Worm (Caenorhabditis elegans) whole organism, L1 larva: ENCODE measurements around the gene C30G7.3.

Source experiments
- C34B4.2 ChIP-seq: sonication (generic microtip); optimal IDR thresholded peaks from 2 replicates; lab custom pipeline; 2017; ENCODE audit warnings: mild to moderate bottlenecking, missing genetic modification characterization, missing compliant biosample characterization
- Y116A8C.19 ChIP-seq: sonication (generic microtip); optimal IDR thresholded peaks from 2 replicates; lab custom pipeline; 2016; ENCODE audit warnings: missing compliant biosample characterization, missing genetic modification characterization, borderline replicate concordance
- aha-1 ChIP-seq: fragments of 150-350 bp; optimal IDR thresholded peaks from 2 replicates; lab custom pipeline; 2014; ENCODE audit warnings: missing biosample characterization, missing genetic modification characterization
- ceh-8 ChIP-seq: fragments of 200-800 bp; sonication (Bioruptor generic); optimal IDR thresholded peaks from 2 replicates; lab custom pipeline; 2018; ENCODE audit warnings: mild to moderate bottlenecking, missing genetic modification characterization, moderate library complexity, missing compliant biosample characterization
- ceh-82 ChIP-seq, 3 experiments: fragments of 150-350 bp in 1 of 3; sonication (generic microtip) in 2 of 3; optimal IDR thresholded peaks; 2 replicates each; lab custom pipeline; 2014 to 2017; ENCODE audit warnings: missing biosample characterization in 3 of 3, missing genetic modification characterization in 3 of 3
- ces-1 ChIP-seq: fragments of 150-350 bp; optimal IDR thresholded peaks from 2 replicates; lab custom pipeline; 2014; ENCODE audit warnings: missing biosample characterization, missing genetic modification reagents, missing genetic modification characterization
- dpl-1 ChIP-seq, 3 experiments: fragments of 150-350 bp in 2 of 3; sonication (generic microtip) in 1 of 3; optimal IDR thresholded peaks; 2 replicates each; lab custom pipeline; 2014 to 2017; ENCODE audit warnings: missing biosample characterization in 3 of 3, missing genetic modification characterization in 3 of 3, missing genetic modification reagents in 3 of 3
- efl-1 ChIP-seq, 4 experiments: fragments of 150-350 bp; optimal IDR thresholded peaks in 3 of 4; peaks in 1 of 4; 1 replicate in 1 of 4; 2 replicates in 3 of 4; lab custom pipeline; 2014; ENCODE audit warnings: missing biosample characterization in 2 of 4, missing genetic modification characterization in 2 of 4, missing genetic modification reagents in 2 of 4
- efl-3 ChIP-seq: fragments of 200-800 bp; sonication (Bioruptor generic); optimal IDR thresholded peaks from 2 replicates; lab custom pipeline; 2018; ENCODE audit warnings: mild to moderate bottlenecking, missing genetic modification characterization, missing compliant biosample characterization
- egl-13 ChIP-seq: sonication (generic microtip); optimal IDR thresholded peaks from 2 replicates; lab custom pipeline; 2016; ENCODE audit warnings: missing genotype, missing genetic modification reagents, missing genetic modification characterization, missing compliant biosample characterization
- ets-5 ChIP-seq: fragments of 200-800 bp; sonication (Bioruptor generic); IDR thresholded peaks from 2 replicates; pipeline ENCODE4 v1.3.6; 2022; ENCODE audit warnings: missing genetic modification characterization, missing compliant biosample characterization
- fkh-4 ChIP-seq: sonication (generic microtip); optimal IDR thresholded peaks from 2 replicates; lab custom pipeline; 2016; ENCODE audit warnings: missing compliant biosample characterization, missing genetic modification characterization, borderline replicate concordance
- grh-1 ChIP-seq: fragments of 200-800 bp; sonication (Bioruptor generic); IDR thresholded peaks from 2 replicates; pipeline ENCODE4 v1.3.6; 2022; ENCODE audit warnings: missing genetic modification reagents, missing genetic modification characterization, missing compliant biosample characterization
- hpl-2 ChIP-seq: fragments of 150-350 bp; optimal IDR thresholded peaks from 2 replicates; lab custom pipeline; 2014; ENCODE audit warnings: missing biosample characterization, missing genetic modification reagents, missing genetic modification characterization
- isw-1 ChIP-seq: fragments of 200-800 bp; sonication (Bioruptor generic); IDR thresholded peaks from 2 replicates; pipeline ENCODE4 v1.3.6; 2022; ENCODE audit warnings: missing genetic modification characterization, missing compliant biosample characterization
- jun-1 ChIP-seq: fragments of 150-350 bp; optimal IDR thresholded peaks from 2 replicates; lab custom pipeline; 2014; ENCODE audit warnings: missing biosample characterization, missing genetic modification reagents, missing genetic modification characterization
- lin-13 ChIP-seq: fragments of 150-350 bp; optimal IDR thresholded peaks from 2 replicates; lab custom pipeline; 2014; ENCODE audit warnings: missing biosample characterization, missing genetic modification reagents, missing genetic modification characterization
- lin-14 ChIP-seq: fragments of 200-800 bp; sonication (Bioruptor generic); optimal IDR thresholded peaks from 2 replicates; lab custom pipeline; 2018; ENCODE audit warnings: mild to moderate bottlenecking, missing genetic modification characterization, moderate library complexity, missing compliant biosample characterization
- lin-35 ChIP-seq, 2 experiments: fragments of 150-350 bp; optimal IDR thresholded peaks; 2 replicates each; lab custom pipeline; 2014; ENCODE audit warnings: missing biosample characterization in 2 of 2, missing genetic modification characterization in 2 of 2, missing genetic modification reagents in 2 of 2
- lsy-2 ChIP-seq, 2 experiments: fragments of 150-350 bp; optimal IDR thresholded peaks; 2 replicates each; lab custom pipeline; 2014; ENCODE audit warnings: missing biosample characterization in 2 of 2, missing genetic modification characterization in 2 of 2
- mdl-1 ChIP-seq, 2 experiments: fragments of 150-350 bp; optimal IDR thresholded peaks; 2 replicates each; lab custom pipeline; 2014 to 2017; ENCODE audit warnings: missing biosample characterization in 2 of 2, missing genetic modification characterization in 2 of 2, inconsistent platforms in 1 of 2
- nhr-19 ChIP-seq: fragments of 200-800 bp; sonication (Bioruptor generic); conservative IDR thresholded peaks from 2 replicates; pipeline ENCODE4 v1.3.6; 2022; ENCODE audit warnings: missing genetic modification characterization, missing compliant biosample characterization
- nhr-237 ChIP-seq: fragments of 150-350 bp; optimal IDR thresholded peaks from 2 replicates; lab custom pipeline; 2014; ENCODE audit warnings: missing biosample characterization, missing genetic modification characterization
- nhr-71 ChIP-seq: sonication (generic microtip); optimal IDR thresholded peaks from 2 replicates; lab custom pipeline; 2016; ENCODE audit warnings: mild to moderate bottlenecking, missing genetic modification characterization, moderate library complexity, missing compliant biosample characterization
- nhr-85 ChIP-seq: sonication (generic microtip); peaks from one replicate; lab custom pipeline; 2016; ENCODE audit warnings: missing genetic modification characterization, inconsistent platforms, missing compliant biosample characterization
- pax-3 ChIP-seq: fragments of 200-800 bp; sonication (Bioruptor generic); optimal IDR thresholded peaks from 2 replicates; lab custom pipeline; 2018; ENCODE audit warnings: mild to moderate bottlenecking, missing genetic modification characterization, moderate library complexity, missing compliant biosample characterization
- snpc-4 ChIP-seq: fragments of 150-350 bp; optimal IDR thresholded peaks from 2 replicates; lab custom pipeline; 2014; ENCODE audit warnings: missing biosample characterization, missing genetic modification characterization
- snu-23 ChIP-seq: sonication (generic microtip); optimal IDR thresholded peaks from 2 replicates; lab custom pipeline; 2016; ENCODE audit warnings: missing genetic modification characterization, missing compliant biosample characterization
- unc-130 ChIP-seq: fragments of 150-350 bp; optimal IDR thresholded peaks from 2 replicates; lab custom pipeline; 2017; ENCODE audit warnings: missing biosample characterization, missing genetic modification characterization, inconsistent platforms
- unc-30 ChIP-seq: sonication (generic microtip); optimal IDR thresholded peaks from 2 replicates; lab custom pipeline; 2017; ENCODE audit warnings: missing biosample characterization, missing genetic modification characterization
- unc-86 ChIP-seq: sonication (generic microtip); optimal IDR thresholded peaks from 2 replicates; lab custom pipeline; 2016; ENCODE audit warnings: missing genetic modification characterization, missing compliant biosample characterization
- unc-98 ChIP-seq: fragments of 200-800 bp; sonication (Bioruptor generic); IDR thresholded peaks from 2 replicates; pipeline ENCODE4 v1.3.6; 2022; ENCODE audit warnings: missing genetic modification characterization, missing compliant biosample characterization

C30G7.3 gene

ce11 chrV:14945124-14945523 is 380 bp downstream of the C30G7.3 start:
- TF ChIP-seq efl-3 (GFP tag; lab: Kevin White, UChicago) (no peak), unc-98 (GFP tag; lab: Robert Waterston, UW) (no peak), nhr-237 (tag; lab: Kevin White, UChicago) (no peak), ceh-8 (GFP tag; lab: Kevin White, UChicago) (no peak), mdl-1 (tag; optimal IDR thresholded peaks at IDR 0.05; lab: Kevin White, UChicago) (no peak), unc-86 (tag; lab: Kevin White, UChicago) (no peak), hpl-2 (GFP tag; lab: Kevin White, UChicago) (no peak), fkh-4 (tag; lab: Kevin White, UChicago) (no peak)

ce11 chrV:14943774-14944173 is 1.7 kb downstream of the C30G7.3 start:
- TF ChIP-seq snpc-4 (tag; lab: Kevin White, UChicago): no peak
- TF ChIP-seq efl-1 (optimal IDR thresholded peaks at IDR 0.05; lab: Kevin White, UChicago): no peak
- peak in 1 of 2 experiments; percentile 7 for TF ChIP-seq efl-1 (GFP tag; optimal IDR thresholded peaks at IDR 0.05 in 1 of 2; lab: Kevin White, UChicago)

- TF ChIP-seq Y116A8C.19 (tag; lab: Kevin White, UChicago): no peak
- no peak for TF ChIP-seq egl-13 (tag; lab: Kevin White, UChicago)
- TF ChIP-seq isw-1: no peak
- TF ChIP-seq aha-1: no peak
- TF ChIP-seq ceh-82 (tag; optimal IDR thresholded peaks at IDR 0.05; lab: Kevin White, UChicago): no peak
- no peak for TF ChIP-seq nhr-71 (tag; lab: Kevin White, UChicago)
- no peak for TF ChIP-seq unc-130 (tag; lab: Kevin White, UChicago)
- no peak for TF ChIP-seq lsy-2 (tag; optimal IDR thresholded peaks at IDR 0.05; lab: Kevin White, UChicago)
- no peak for TF ChIP-seq lin-35 (GFP tag; optimal IDR thresholded peaks at IDR 0.05; lab: Kevin White, UChicago)
- TF ChIP-seq dpl-1 (GFP tag; optimal IDR thresholded peaks at IDR 0.05; lab: Kevin White, UChicago): no peak
- TF ChIP-seq snu-23 (GFP tag; lab: Kevin White, UChicago): no peak
- no peak for TF ChIP-seq nhr-85 (tag; lab: Kevin White, UChicago)
- TF ChIP-seq jun-1 (tag; lab: Kevin White, UChicago): no peak
Observed at ce11 chrV:14942898-14943297, 2.6 kb downstream of the C30G7.3 start.

ce11 chrV:14936587-14936986 is 8.9 kb downstream of the C30G7.3 start, which contains the start of gene C30G7.2:
Gene C30G7.2 (plus strand): TSS chrV:14936887.
- TF ChIP-seq nhr-71 (tag; lab: Kevin White, UChicago): no peak
- no peak for TF ChIP-seq grh-1 (GFP tag; lab: Robert Waterston, UW)
- TF ChIP-seq ets-5 (GFP tag; lab: Robert Waterston, UW): no peak
- no peak for TF ChIP-seq isw-1
- TF ChIP-seq nhr-19 (GFP tag; lab: Robert Waterston, UW): no peak
- no peak for TF ChIP-seq C34B4.2 (tag; lab: Kevin White, UChicago)
- no peak for TF ChIP-seq lsy-2 (tag; optimal IDR thresholded peaks at IDR 0.05; lab: Kevin White, UChicago)
- TF ChIP-seq lin-14 (GFP tag; lab: Kevin White, UChicago): no peak
- TF ChIP-seq ceh-82 (tag; optimal IDR thresholded peaks at IDR 0.05; lab: Kevin White, UChicago): no peak
- TF ChIP-seq pax-3 (tag; lab: Kevin White, UChicago): no peak
- no peak for TF ChIP-seq unc-30 (tag; lab: Kevin White, UChicago)
- TF ChIP-seq aha-1: no peak
- no peak for TF ChIP-seq lin-13 (GFP tag; lab: Kevin White, UChicago)
- TF ChIP-seq ces-1 (GFP tag; lab: Kevin White, UChicago): no peak
